Worm (Caenorhabditis elegans) whole organism, L4 larva: Measurements from ENCODE around the gene clec-206.

Source experiments
- F10B5.3 ChIP-seq: sonication (generic microtip); optimal IDR thresholded peaks from 2 replicates; lab custom pipeline; 2016; ENCODE audit warnings: mild to moderate bottlenecking, missing genetic modification characterization, missing compliant biosample characterization
- Y75B8A.6 ChIP-seq: fragments of 200-800 bp; sonication (Bioruptor generic); IDR thresholded peaks from 2 replicates; pipeline ENCODE4 v1.3.6; 2022; ENCODE audit warnings: missing genetic modification reagents, missing genetic modification characterization, missing compliant biosample characterization
- ceh-28 ChIP-seq: fragments of 150-350 bp; optimal IDR thresholded peaks from 2 replicates; lab custom pipeline; 2014; ENCODE audit warnings: missing biosample characterization, missing genetic modification reagents, missing genetic modification characterization
- ceh-44 ChIP-seq: fragments of 200-800 bp; sonication (Bioruptor generic); IDR thresholded peaks from 2 replicates; pipeline ENCODE4 v1.3.6; 2022; ENCODE audit warnings: missing genetic modification reagents, missing genetic modification characterization, missing compliant biosample characterization
- ceh-82 ChIP-seq: sonication (generic microtip); optimal IDR thresholded peaks from 2 replicates; lab custom pipeline; 2017; ENCODE audit warnings: missing biosample characterization, missing genetic modification characterization
- daf-16 ChIP-seq, 3 experiments: sonication (generic microtip); optimal IDR thresholded peaks; 2 replicates each; lab custom pipeline; 2016 to 2017; ENCODE audit warnings: missing genetic modification characterization in 3 of 3, missing genetic modification reagents in 3 of 3, mild to moderate bottlenecking in 2 of 3, missing compliant biosample characterization in 2 of 3, missing biosample characterization in 1 of 3, moderate library complexity in 1 of 3
- daf-19 ChIP-seq: fragments of 200-800 bp; sonication (Bioruptor generic); conservative IDR thresholded peaks from 2 replicates; pipeline ENCODE4 v1.3.6; 2022; ENCODE audit warnings: missing genetic modification characterization, missing compliant biosample characterization
- dmd-6 ChIP-seq: fragments of 200-800 bp; sonication (Bioruptor generic); IDR thresholded peaks from 2 replicates; pipeline ENCODE4 v1.3.6; 2022; ENCODE audit warnings: missing genetic modification reagents, missing genetic modification characterization, missing compliant biosample characterization
- dmd-9 ChIP-seq: fragments of 200-800 bp; sonication (Bioruptor generic); IDR thresholded peaks from 2 replicates; pipeline ENCODE4 v1.3.6; 2022; ENCODE audit warnings: missing genetic modification reagents, missing genetic modification characterization, missing compliant biosample characterization
- duxl-1 ChIP-seq: sonication (generic microtip); optimal IDR thresholded peaks from 2 replicates; lab custom pipeline; 2016; ENCODE audit warnings: mild to moderate bottlenecking, missing genetic modification characterization, moderate library complexity, missing compliant biosample characterization; ENCODE audit not compliant: poor library complexity
- dve-1 ChIP-seq: sonication (generic microtip); optimal IDR thresholded peaks from 2 replicates; lab custom pipeline; 2017; ENCODE audit warnings: antibody characterized with exemption, mild to moderate bottlenecking, missing genetic modification characterization, missing compliant biosample characterization; ENCODE audit not compliant: insufficient read depth
- egl-43 ChIP-seq: fragments of 200-800 bp; sonication (Bioruptor generic); IDR thresholded peaks from 2 replicates; pipeline ENCODE4 v1.3.6; 2022; ENCODE audit warnings: missing genetic modification reagents, missing genetic modification characterization, missing compliant biosample characterization
- fkh-10 ChIP-seq: fragments of 150-350 bp; optimal IDR thresholded peaks from 2 replicates; lab custom pipeline; 2014; ENCODE audit warnings: missing biosample characterization, missing genetic modification reagents, missing genetic modification characterization
- fos-1 ChIP-seq: fragments of 150-350 bp; optimal IDR thresholded peaks from 2 replicates; lab custom pipeline; 2014; ENCODE audit warnings: missing biosample characterization, missing genetic modification characterization
- hif-1 ChIP-seq, 2 experiments: sonication (generic microtip); optimal IDR thresholded peaks; 2 replicates each; lab custom pipeline; 2016 to 2017; ENCODE audit warnings: missing compliant biosample characterization in 2 of 2, missing genetic modification characterization in 2 of 2, missing genetic modification reagents in 2 of 2, missing genotype in 2 of 2, mild to moderate bottlenecking in 1 of 2
- hlh-11 ChIP-seq: fragments of 200-800 bp; sonication (Bioruptor generic); optimal IDR thresholded peaks from 2 replicates; lab custom pipeline; 2018; ENCODE audit warnings: mild to moderate bottlenecking, missing genetic modification characterization, missing compliant biosample characterization
- lim-7 ChIP-seq: fragments of 200-800 bp; sonication (Bioruptor generic); IDR thresholded peaks from 2 replicates; pipeline ENCODE4 v1.3.6; 2022; ENCODE audit warnings: missing genetic modification characterization, missing compliant biosample characterization
- mdl-1 ChIP-seq, 2 experiments: fragments of 150-350 bp in 1 of 2; sonication (generic microtip) in 1 of 2; optimal IDR thresholded peaks; 2 replicates each; lab custom pipeline; 2014 to 2017; ENCODE audit warnings: missing biosample characterization in 2 of 2, missing genetic modification characterization in 2 of 2
- mxl-2 ChIP-seq: fragments of 200-800 bp; sonication (Bioruptor generic); conservative IDR thresholded peaks from 2 replicates; pipeline ENCODE4 v1.3.6; 2022; ENCODE audit warnings: missing genetic modification reagents, missing genetic modification characterization, missing compliant biosample characterization
- mxl-3 ChIP-seq: fragments of 200-800 bp; sonication (Bioruptor generic); optimal IDR thresholded peaks from 2 replicates; lab custom pipeline; 2018; ENCODE audit warnings: mild to moderate bottlenecking, missing genetic modification characterization, missing compliant biosample characterization
- nhr-11 ChIP-seq: fragments of 150-350 bp; optimal IDR thresholded peaks from 2 replicates; lab custom pipeline; 2014; ENCODE audit warnings: missing biosample characterization, missing genetic modification characterization
- nhr-28 ChIP-seq: fragments of 150-350 bp; optimal IDR thresholded peaks from 2 replicates; lab custom pipeline; 2014; ENCODE audit warnings: missing biosample characterization, missing genetic modification characterization
- pha-4 ChIP-seq, 2 experiments: fragments of 150-350 bp in 1 of 2; fragments of 200-800 bp in 1 of 2; sonication (Bioruptor generic) in 1 of 2; IDR thresholded peaks in 1 of 2; optimal IDR thresholded peaks in 1 of 2; 2 replicates each; pipeline versions ENCODE4 v1.3.6 to Lab custom; 2014 to 2022; ENCODE audit warnings: missing genetic modification characterization in 2 of 2, missing genetic modification reagents in 2 of 2, missing biosample characterization in 1 of 2, missing compliant biosample characterization in 1 of 2
- php-3 ChIP-seq: fragments of 200-800 bp; sonication (Bioruptor generic); IDR thresholded peaks from 2 replicates; pipeline ENCODE4 v1.3.6; 2022; ENCODE audit warnings: missing genetic modification reagents, missing genetic modification characterization, missing compliant biosample characterization
- pqm-1 ChIP-seq: sonication (generic microtip); optimal IDR thresholded peaks from 2 replicates; lab custom pipeline; 2017; ENCODE audit warnings: missing biosample characterization, missing genetic modification characterization
- sdz-12 ChIP-seq: fragments of 200-800 bp; sonication (Bioruptor generic); optimal IDR thresholded peaks from 2 replicates; lab custom pipeline; 2018; ENCODE audit warnings: mild to moderate bottlenecking, missing genetic modification characterization, missing compliant biosample characterization
- set-16 ChIP-seq: fragments of 200-800 bp; sonication (Bioruptor generic); IDR thresholded peaks from 2 replicates; pipeline ENCODE4 v1.3.6; 2022; ENCODE audit warnings: missing genetic modification reagents, missing genetic modification characterization, missing compliant biosample characterization
- spr-3 ChIP-seq: fragments of 200-800 bp; sonication (Bioruptor generic); optimal IDR thresholded peaks from 2 replicates; lab custom pipeline; 2018; ENCODE audit warnings: mild to moderate bottlenecking, missing genetic modification characterization, missing compliant biosample characterization
- unc-62 ChIP-seq, 3 experiments: fragments of 150-350 bp in 1 of 3; sonication (generic microtip); optimal IDR thresholded peaks in 2 of 3; peaks in 1 of 3; 1 replicate in 1 of 3; 2 replicates in 2 of 3; lab custom pipeline; 2014 to 2017; ENCODE audit warnings: missing biosample characterization in 3 of 3, missing genetic modification characterization in 3 of 3, missing genetic modification reagents in 3 of 3, missing genotype in 1 of 3
- vab-7 ChIP-seq: fragments of 200-800 bp; sonication (Bioruptor generic); IDR thresholded peaks from 2 replicates; pipeline ENCODE4 v1.3.6; 2022; ENCODE audit warnings: missing genetic modification reagents, missing genetic modification characterization, missing compliant biosample characterization
- zip-11 ChIP-seq: fragments of 200-800 bp; sonication (Bioruptor generic); IDR thresholded peaks from 2 replicates; pipeline ENCODE4 v1.3.6; 2022; ENCODE audit warnings: missing genetic modification characterization, missing compliant biosample characterization

The clec-206 gene

ce11 chrV:1999531-2000094, 4.5 kb downstream of the clec-206 start, which contains the start of gene alh-5 (continued):
- TF ChIP-seq spr-3 (no peak), fos-1 (tag; lab: Kevin White, UChicago) (no peak), ceh-44 (GFP tag; lab: Robert Waterston, UW) (no peak), vab-7 (GFP tag; lab: Robert Waterston, UW) (no peak), mdl-1 (tag; optimal IDR thresholded peaks at IDR 0.05; lab: Kevin White, UChicago) (no peak), Y75B8A.6 (GFP tag; lab: Robert Waterston, UW) (no peak), pha-4 (GFP tag; IDR thresholded peaks at IDR 0.05; lab: Robert Waterston, UW) (no peak), pha-4 (tag; optimal IDR thresholded peaks at IDR 0.05; lab: Kevin White, UChicago) (no peak), hif-1 (tag; optimal IDR thresholded peaks at IDR 0.05; lab: Kevin White, UChicago) (no peak), dmd-9 (GFP tag; lab: Robert Waterston, UW) (no peak), duxl-1 (no peak), ceh-82 (tag; lab: Kevin White, UChicago) (no peak), nhr-11 (no peak), F10B5.3 (no peak), egl-43 (no peak), pqm-1 (tag; lab: Kevin White, UChicago) (peak; percentile 5), daf-19 (GFP tag; lab: Robert Waterston, UW) (no peak), lim-7 (no peak), sdz-12 (GFP tag; lab: Kevin White, UChicago) (no peak), fkh-10 (GFP tag; lab: Kevin White, UChicago) (no peak)

- no peak for TF ChIP-seq dve-1 (tag; lab: Kevin White, UChicago)
- no peak for TF ChIP-seq daf-16 (GFP tag; optimal IDR thresholded peaks at IDR 0.05; lab: Kevin White, UChicago)
- TF ChIP-seq daf-16 (tag; optimal IDR thresholded peaks at IDR 0.05; lab: Kevin White, UChicago), result peak; percentile 63
- no peak for TF ChIP-seq duxl-1
- peak; percentile 22 for TF ChIP-seq nhr-28
- TF ChIP-seq php-3 (GFP tag; lab: Robert Waterston, UW), result peak; percentile 74
- no peak for TF ChIP-seq ceh-28 (tag; lab: Kevin White, UChicago)
- no peak for TF ChIP-seq nhr-11
Observed at ce11 chrV:1998358-1998757, 5.8 kb downstream of the clec-206 start.

ce11 chrV:1992515-1992968, 11.6 kb downstream of the clec-206 start, which contains the start of gene tnt-4:
Gene tnt-4, minus strand, starts transcription at chrV:1992918.
- TF ChIP-seq mxl-3 (GFP tag; lab: Kevin White, UChicago) (no peak), set-16 (GFP tag; lab: Robert Waterston, UW) (peak; percentile 76)

ce11 chrV:1991381-1991780, 12.7 kb downstream of the clec-206 start:
- TF ChIP-seq set-16 (GFP tag; lab: Robert Waterston, UW) (peak; percentile 90), zip-11 (GFP tag; lab: Robert Waterston, UW) (no peak), egl-43 (0 out of 2 replicates have a peak, but pooled peaks have one; percentile 40)

ce11 chrV:1989220-1989619, 14.9 kb downstream of the clec-206 start:
- TF ChIP-seq unc-62 (GFP tag; optimal IDR thresholded peaks at IDR 0.05 in 1 of 2; lab: Kevin White, UChicago) (peak in 1 of 2 experiments; percentile 30), unc-62 (tag; optimal IDR thresholded peaks at IDR 0.05; lab: Kevin White, UChicago) (no peak), hlh-11 (tag; lab: Kevin White, UChicago) (peak; percentile 8), spr-3 (no peak), daf-16 (GFP tag; optimal IDR thresholded peaks at IDR 0.05; lab: Kevin White, UChicago) (no peak), daf-16 (tag; optimal IDR thresholded peaks at IDR 0.05; lab: Kevin White, UChicago) (peak; percentile 31), mxl-2 (GFP tag; lab: Robert Waterston, UW) (no peak), dmd-6 (GFP tag; lab: Robert Waterston, UW) (peak; percentile 36; the same call in 1 of the 2 replicates), Y75B8A.6 (GFP tag; lab: Robert Waterston, UW) (no peak), set-16 (GFP tag; lab: Robert Waterston, UW) (no peak), nhr-28 (peak; percentile 32), pqm-1 (tag; lab: Kevin White, UChicago) (peak; percentile 83)
